Fruit fly (Drosophila melanogaster) whole organism, embryonic: Measurements from ENCODE around the gene CG16865.

Source experiments
- ATbp ChIP-seq: fragments of 200-800 bp; sonication (Bioruptor generic); optimal IDR thresholded peaks from 2 replicates; lab custom pipeline; 2017; ENCODE audit warnings: missing biosample characterization, mild to moderate bottlenecking, missing genetic modification characterization, missing genetic modification reagents
- Aef1 ChIP-seq: fragments of 200-800 bp; sonication (Bioruptor generic); IDR thresholded peaks from 3 replicates; pipeline ENCODE4 v1.3.6; 2022; ENCODE audit warnings: missing biosample characterization, missing genetic modification characterization
- B-H1 ChIP-seq: fragments of 200-800 bp; sonication (Bioruptor generic); IDR thresholded peaks from 3 replicates; pipeline ENCODE4 v1.3.6; 2022; ENCODE audit warnings: missing biosample characterization, missing genetic modification characterization
- CG10543 ChIP-seq: fragments of 200-800 bp; sonication (Bioruptor generic); optimal IDR thresholded peaks from 3 replicates; lab custom pipeline; 2017; ENCODE audit warnings: missing biosample characterization, mild to moderate bottlenecking, missing genetic modification characterization, moderate library complexity
- CG10654 ChIP-seq: fragments of 200-800 bp; sonication (Bioruptor generic); optimal IDR thresholded peaks from 2 replicates; lab custom pipeline; 2016; ENCODE audit warnings: missing biosample characterization, missing genetic modification characterization
- CG10979 ChIP-seq: fragments of 200-800 bp; sonication (Bioruptor generic); optimal IDR thresholded peaks from 2 replicates; lab custom pipeline; 2018; ENCODE audit warnings: missing biosample characterization, mild to moderate bottlenecking, missing genetic modification characterization, moderate library complexity
- CG12104 ChIP-seq: fragments of 200-800 bp; sonication (Bioruptor generic); optimal IDR thresholded peaks from 3 replicates; lab custom pipeline; 2016; ENCODE audit warnings: missing biosample characterization, missing genetic modification characterization
- CG12391 ChIP-seq: fragments of 200-800 bp; sonication (Bioruptor generic); optimal IDR thresholded peaks from 3 replicates; lab custom pipeline; 2018; ENCODE audit warnings: missing biosample characterization, mild to moderate bottlenecking, missing genetic modification characterization, moderate library complexity
- CG12942 ChIP-seq: fragments of 200-800 bp; sonication (Bioruptor generic); optimal IDR thresholded peaks from 3 replicates; lab custom pipeline; 2016; ENCODE audit warnings: missing biosample characterization, missing genetic modification characterization
- CG15073 ChIP-seq: fragments of 200-800 bp; sonication (Bioruptor generic); optimal IDR thresholded peaks from 2 replicates; lab custom pipeline; 2016; ENCODE audit warnings: missing biosample characterization, missing genetic modification characterization
- CG2116 ChIP-seq: fragments of 200-800 bp; sonication (Bioruptor generic); optimal IDR thresholded peaks from 3 replicates; lab custom pipeline; 2018; ENCODE audit warnings: missing biosample characterization, mild to moderate bottlenecking, missing genetic modification characterization
- CG2889 ChIP-seq: fragments of 200-800 bp; sonication (Bioruptor generic); IDR thresholded peaks from 3 replicates; pipeline ENCODE4 v1.3.6; 2022; ENCODE audit warnings: missing biosample characterization, missing genetic modification characterization
- CG30403 ChIP-seq: fragments of 200-800 bp; sonication (Bioruptor generic); optimal IDR thresholded peaks from 3 replicates; lab custom pipeline; 2016; ENCODE audit warnings: missing biosample characterization, missing genetic modification characterization
- CG31365 ChIP-seq: fragments of 200-800 bp; sonication (Bioruptor generic); optimal IDR thresholded peaks from 2 replicates; lab custom pipeline; 2018; ENCODE audit warnings: missing biosample characterization, mild to moderate bottlenecking, missing genetic modification characterization
- CG32772 ChIP-seq: fragments of 200-800 bp; sonication (Bioruptor generic); IDR thresholded peaks from 2 replicates; pipeline ENCODE4 v1.3.6; 2022; ENCODE audit warnings: missing biosample characterization, missing genetic modification characterization
- CG34376 ChIP-seq: fragments of 200-800 bp; sonication (Bioruptor generic); optimal IDR thresholded peaks from 2 replicates; lab custom pipeline; 2018; ENCODE audit warnings: missing biosample characterization, mild to moderate bottlenecking, missing genetic modification characterization
- CG4360 ChIP-seq: fragments of 200-800 bp; sonication (Bioruptor generic); IDR thresholded peaks from 2 replicates; pipeline ENCODE4 v1.3.6; 2022; ENCODE audit warnings: missing biosample characterization, missing genetic modification characterization
- CG4730 ChIP-seq: fragments of 200-800 bp; sonication (Bioruptor generic); IDR thresholded peaks from 2 replicates; pipeline ENCODE4 v1.3.6; 2022; ENCODE audit warnings: missing biosample characterization, missing genetic modification characterization
- CG4854 ChIP-seq: fragments of 200-800 bp; sonication (Bioruptor generic); optimal IDR thresholded peaks from 2 replicates; lab custom pipeline; 2016; ENCODE audit warnings: missing biosample characterization, missing genetic modification characterization, inconsistent platforms
- CG6765 ChIP-seq: fragments of 200-800 bp; sonication (Bioruptor generic); optimal IDR thresholded peaks from 3 replicates; lab custom pipeline; 2017; ENCODE audit warnings: missing biosample characterization, mild to moderate bottlenecking, missing genetic modification characterization
- Camta ChIP-seq: fragments of 200-800 bp; sonication (Bioruptor generic); optimal IDR thresholded peaks from 2 replicates; lab custom pipeline; 2016; ENCODE audit warnings: missing biosample characterization, missing genetic modification characterization
- CrebB ChIP-seq: fragments of 200-800 bp; sonication (Bioruptor generic); optimal IDR thresholded peaks from 3 replicates; lab custom pipeline; 2018; ENCODE audit warnings: missing biosample characterization, mild to moderate bottlenecking, missing genetic modification characterization
- Dref ChIP-seq: fragments of 200-800 bp; sonication (Bioruptor generic); IDR thresholded peaks from 2 replicates; pipeline ENCODE4 v1.3.6; 2022; ENCODE audit warnings: missing biosample characterization, missing genetic modification characterization
- E2f1 ChIP-seq: fragments of 200-800 bp; sonication (Bioruptor generic); IDR thresholded peaks from 2 replicates; pipeline ENCODE4 v1.3.6; 2022; ENCODE audit warnings: missing biosample characterization, missing genetic modification characterization
- Gsc ChIP-seq: fragments of 200-800 bp; sonication (Bioruptor generic); IDR thresholded peaks from 2 replicates; pipeline ENCODE4 v1.3.6; 2022; ENCODE audit warnings: missing biosample characterization, missing genetic modification characterization
- HHEX ChIP-seq: fragments of 200-800 bp; sonication (Bioruptor generic); optimal IDR thresholded peaks from 3 replicates; lab custom pipeline; 2017; ENCODE audit warnings: missing biosample characterization, mild to moderate bottlenecking, missing genetic modification characterization, missing genetic modification reagents
- Hand ChIP-seq: fragments of 200-800 bp; sonication (Bioruptor generic); optimal IDR thresholded peaks from 2 replicates; lab custom pipeline; 2017; ENCODE audit warnings: mild to moderate bottlenecking, missing biosample characterization, missing genetic modification reagents, missing genetic modification characterization
- Hmx ChIP-seq: fragments of 200-800 bp; sonication (Bioruptor generic); optimal IDR thresholded peaks from 2 replicates; lab custom pipeline; 2016; ENCODE audit warnings: missing biosample characterization, missing genetic modification characterization
- Hr3 ChIP-seq: fragments of 200-800 bp; sonication (Bioruptor generic); optimal IDR thresholded peaks from 3 replicates; lab custom pipeline; 2016; ENCODE audit warnings: missing biosample characterization, missing genetic modification characterization
- Hr39 ChIP-seq: fragments of >200 bp; optimal IDR thresholded peaks from 2 replicates; lab custom pipeline; 2017
- MTF-1 ChIP-seq: fragments of 200-800 bp; sonication (Bioruptor generic); optimal IDR thresholded peaks from 2 replicates; lab custom pipeline; 2018; ENCODE audit warnings: missing biosample characterization, mild to moderate bottlenecking, missing genetic modification characterization, borderline replicate concordance
- Mad ChIP-seq: fragments of 200-800 bp; sonication (Bioruptor generic); optimal IDR thresholded peaks from 2 replicates; lab custom pipeline; 2016; ENCODE audit warnings: missing biosample characterization, missing genetic modification characterization
- Nf-YA ChIP-seq: fragments of 200-800 bp; sonication (Bioruptor generic); IDR thresholded peaks from 2 replicates; pipeline ENCODE4 v1.3.6; 2022; ENCODE audit warnings: missing biosample characterization, missing genetic modification characterization
- Nf-YC ChIP-seq: fragments of 200-800 bp; optimal IDR thresholded peaks from 3 replicates; lab custom pipeline; 2019; ENCODE audit warnings: missing biosample characterization, mild to moderate bottlenecking, missing genetic modification characterization, moderate library complexity
- Rfx ChIP-seq: fragments of 200-800 bp; sonication (Bioruptor generic); IDR thresholded peaks from 2 replicates; pipeline ENCODE4 v1.3.6; 2022; ENCODE audit warnings: missing biosample characterization, missing genetic modification characterization
- Xrp1 ChIP-seq: fragments of 200-800 bp; sonication (Bioruptor generic); IDR thresholded peaks from 2 replicates; pipeline ENCODE4 v1.3.6; 2022; ENCODE audit warnings: missing biosample characterization, missing genetic modification characterization
- crol ChIP-seq: fragments of 200-800 bp; sonication (Bioruptor generic); IDR thresholded peaks from 2 replicates; pipeline ENCODE4 v1.3.6; 2022; ENCODE audit warnings: missing biosample characterization, missing genetic modification characterization
- ewg ChIP-seq: fragments of 200-800 bp; sonication (Bioruptor generic); optimal IDR thresholded peaks from 3 replicates; lab custom pipeline; 2017; ENCODE audit warnings: mild to moderate bottlenecking, missing biosample characterization, missing genetic modification reagents, missing genetic modification characterization
- exex ChIP-seq: fragments of 200-800 bp; sonication (Bioruptor generic); optimal IDR thresholded peaks from 4 replicates; lab custom pipeline; 2018; ENCODE audit warnings: missing biosample characterization, mild to moderate bottlenecking, missing genetic modification characterization, moderate library complexity
- gsb-n ChIP-seq: fragments of 200-800 bp; sonication (Bioruptor generic); optimal IDR thresholded peaks from 3 replicates; lab custom pipeline; 2018; ENCODE audit warnings: missing biosample characterization, mild to moderate bottlenecking, missing genetic modification characterization
- ken ChIP-seq: fragments of 200-800 bp; sonication (Bioruptor generic); IDR thresholded peaks from 3 replicates; pipeline ENCODE4 v1.3.6; 2022; ENCODE audit warnings: missing biosample characterization, missing genetic modification characterization
- luna ChIP-seq: fragments of 200-800 bp; sonication (Bioruptor generic); optimal IDR thresholded peaks from 2 replicates; lab custom pipeline; 2016; ENCODE audit warnings: missing biosample characterization, missing genetic modification characterization
- nerfin-2 ChIP-seq: fragments of 200-800 bp; sonication (Bioruptor generic); IDR thresholded peaks from 2 replicates; pipeline ENCODE4 v1.3.6; 2022; ENCODE audit warnings: missing biosample characterization, missing genetic modification characterization; ENCODE audit not compliant: partially characterized antibody
- repo ChIP-seq: fragments of 200-800 bp; sonication (Bioruptor generic); optimal IDR thresholded peaks from 2 replicates; lab custom pipeline; 2016; ENCODE audit warnings: missing biosample characterization, missing genetic modification characterization
- scrt ChIP-seq: fragments of 200-800 bp; sonication (Bioruptor generic); optimal IDR thresholded peaks from 2 replicates; lab custom pipeline; 2018; ENCODE audit warnings: missing biosample characterization, mild to moderate bottlenecking, missing genetic modification characterization, moderate library complexity
- shn ChIP-seq: fragments of 200-800 bp; sonication (Bioruptor generic); optimal IDR thresholded peaks from 3 replicates; lab custom pipeline; 2016; ENCODE audit warnings: missing biosample characterization, missing genetic modification characterization
- sisA ChIP-seq: fragments of 200-800 bp; sonication (Bioruptor generic); IDR thresholded peaks from 2 replicates; pipeline ENCODE4 v1.3.6; 2022; ENCODE audit warnings: missing biosample characterization, missing genetic modification characterization
- stc ChIP-seq: fragments of 200-800 bp; sonication (Bioruptor generic); IDR thresholded peaks from 2 replicates; pipeline ENCODE4 v1.3.6; 2022; ENCODE audit warnings: missing biosample characterization, missing genetic modification characterization
- tap ChIP-seq: fragments of 200-800 bp; optimal IDR thresholded peaks from 3 replicates; lab custom pipeline; 2019; ENCODE audit warnings: missing biosample characterization, mild to moderate bottlenecking, missing genetic modification characterization, moderate library complexity
- tio ChIP-seq: fragments of 200-800 bp; sonication (Bioruptor generic); optimal IDR thresholded peaks from 2 replicates; lab custom pipeline; 2017; ENCODE audit warnings: missing biosample characterization, missing genetic modification characterization, inconsistent platforms
- trem ChIP-seq: fragments of 200-800 bp; optimal IDR thresholded peaks from 3 replicates; lab custom pipeline; 2019; ENCODE audit warnings: missing biosample characterization, mild to moderate bottlenecking, missing genetic modification characterization, moderate library complexity
- vfl ChIP-seq: fragments of 200-800 bp; sonication (Bioruptor generic); optimal IDR thresholded peaks from 2 replicates; lab custom pipeline; 2016; ENCODE audit warnings: missing biosample characterization, missing genetic modification characterization
- wdn ChIP-seq: fragments of 200-800 bp; sonication (Bioruptor generic); IDR thresholded peaks from 2 replicates; pipeline ENCODE4 v1.3.6; 2022; ENCODE audit warnings: missing biosample characterization, missing genetic modification characterization

CG16865 gene

dm6 chr2L:13778648-13779047, 32.7 kb upstream of the CG16865 start (continued):
- no peak for TF ChIP-seq CG6765
- TF ChIP-seq wdn (GFP tag; lab: Robert Waterston, UW): no peak
- TF ChIP-seq Dref: no peak
- TF ChIP-seq sisA (GFP tag; lab: Robert Waterston, UW): peak; percentile 59
- no peak for TF ChIP-seq Nf-YC (tag; lab: Kevin White, UChicago)
- no peak for TF ChIP-seq CG2889 (GFP tag; lab: Robert Waterston, UW)
- peak; percentile 43 for TF ChIP-seq CG4854
- peak; percentile 11 for TF ChIP-seq Hmx (GFP tag; lab: Kevin White, UChicago)
- TF ChIP-seq CG2116 (GFP tag; lab: Kevin White, UChicago): peak; percentile 29
- TF ChIP-seq CG12391 (tag; lab: Kevin White, UChicago): peak; percentile 76
- no peak for TF ChIP-seq CG10543 (GFP tag; lab: Kevin White, UChicago)
- no peak for TF ChIP-seq CG34376 (GFP tag; lab: Kevin White, UChicago)
- peak; percentile 58 for TF ChIP-seq ATbp
- peak; percentile 18 for TF ChIP-seq Mad (GFP tag; lab: Kevin White, UChicago)
- TF ChIP-seq Rfx (GFP tag; lab: Robert Waterston, UW): peak; percentile 60; the same call in 1 of the 2 replicates
- TF ChIP-seq tap (tag; lab: Kevin White, UChicago): peak; percentile 39
- TF ChIP-seq scrt (GFP tag; lab: Kevin White, UChicago): peak; percentile 13
- peak; percentile 59 for TF ChIP-seq Aef1 (GFP tag; lab: Robert Waterston, UW)
- TF ChIP-seq Hr3 (GFP tag; lab: Kevin White, UChicago): peak; percentile 51
- peak; percentile 53 for TF ChIP-seq E2f1 (GFP tag; lab: Robert Waterston, UW)
- peak; percentile 23 for TF ChIP-seq repo (GFP tag; lab: Kevin White, UChicago)
- TF ChIP-seq exex: no peak
- TF ChIP-seq Hand (GFP tag; lab: Kevin White, UChicago): peak; percentile 28
- no peak for TF ChIP-seq Gsc (GFP tag; lab: Robert Waterston, UW)
- TF ChIP-seq CG4730: peak; percentile 26; the same call in 1 of the 2 replicates
- no peak for TF ChIP-seq trem (tag; lab: Kevin White, UChicago)
- TF ChIP-seq CG12942 (GFP tag; lab: Kevin White, UChicago): peak; percentile 51
- peak; percentile 20; the same call in 1 of the 3 replicates for TF ChIP-seq ken (GFP tag; lab: Robert Waterston, UW)
- no peak for TF ChIP-seq CG32772 (GFP tag; lab: Robert Waterston, UW)
- no peak for TF ChIP-seq Hr39 (lab: Kevin White, UChicago)
- TF ChIP-seq B-H1: peak; percentile 33; the same call in 1 of the 3 replicates
- no peak for TF ChIP-seq luna
- no peak for TF ChIP-seq vfl (GFP tag; lab: Kevin White, UChicago)
- peak; percentile 76 for TF ChIP-seq CG30403 (GFP tag; lab: Kevin White, UChicago)
- no peak for TF ChIP-seq CG31365 (tag; lab: Kevin White, UChicago)
- TF ChIP-seq stc (GFP tag; lab: Robert Waterston, UW): peak; percentile 63
- peak; percentile 67 for TF ChIP-seq CG10979 (tag; lab: Kevin White, UChicago)
- TF ChIP-seq CG12104 (GFP tag; lab: Kevin White, UChicago): peak; percentile 51
- TF ChIP-seq CG15073 (GFP tag; lab: Kevin White, UChicago): no peak
- no peak for TF ChIP-seq shn (GFP tag; lab: Kevin White, UChicago)
- no peak for TF ChIP-seq MTF-1 (GFP tag; lab: Kevin White, UChicago)
- TF ChIP-seq CrebB: no peak
- TF ChIP-seq nerfin-2 (GFP tag; lab: Robert Waterston, UW): no peak
- TF ChIP-seq crol (GFP tag; lab: Robert Waterston, UW): no peak
- peak; percentile 32 for TF ChIP-seq gsb-n (tag; lab: Kevin White, UChicago)
- TF ChIP-seq Camta (GFP tag; lab: Kevin White, UChicago): peak; percentile 17
- TF ChIP-seq ewg (GFP tag; lab: Kevin White, UChicago): peak; percentile 55
- peak; percentile 36 for TF ChIP-seq CG10654 (GFP tag; lab: Kevin White, UChicago)
- TF ChIP-seq Xrp1 (GFP tag; lab: Robert Waterston, UW): no peak
- no peak for TF ChIP-seq Nf-YA (GFP tag; lab: Robert Waterston, UW)
- TF ChIP-seq HHEX: peak; percentile 54
- peak; percentile 56 for TF ChIP-seq tio
- TF ChIP-seq CG4360 (GFP tag; lab: Robert Waterston, UW): no peak
